Fruit fly (Drosophila melanogaster) whole organism, embryonic: ENCODE results near the gene CG32712.

ENCODE experiments used
- BEAF-32 ChIP-seq: fragments of 200-800 bp; sonication (Bioruptor generic); optimal IDR thresholded peaks from 3 replicates; lab custom pipeline; 2017; ENCODE audit warnings: missing biosample characterization, missing genetic modification characterization, mild to moderate bottlenecking, moderate library complexity, missing genetic modification reagents
- CG10959 ChIP-seq: fragments of 200-800 bp; sonication (Bioruptor generic); IDR thresholded peaks from 2 replicates; pipeline ENCODE4 v1.3.6; 2022; ENCODE audit warnings: missing biosample characterization, missing genetic modification characterization
- CG12744 ChIP-seq: fragments of 200-800 bp; sonication (Bioruptor generic); optimal IDR thresholded peaks from 2 replicates; lab custom pipeline; 2016; ENCODE audit warnings: missing biosample characterization, missing genetic modification characterization
- CG12942 ChIP-seq: fragments of 200-800 bp; sonication (Bioruptor generic); optimal IDR thresholded peaks from 3 replicates; lab custom pipeline; 2016; ENCODE audit warnings: missing biosample characterization, missing genetic modification characterization
- CG15269 ChIP-seq: fragments of 200-800 bp; sonication (Bioruptor generic); optimal IDR thresholded peaks from 2 replicates; lab custom pipeline; 2018; ENCODE audit warnings: missing biosample characterization, mild to moderate bottlenecking, missing genetic modification characterization, moderate library complexity
- CG1603 ChIP-seq: fragments of 200-800 bp; sonication (Bioruptor generic); optimal IDR thresholded peaks from 2 replicates; lab custom pipeline; 2019; ENCODE audit warnings: missing biosample characterization, mild to moderate bottlenecking, missing genetic modification characterization, moderate library complexity
- CG16779 ChIP-seq: fragments of 200-800 bp; sonication (Bioruptor generic); IDR thresholded peaks from 2 replicates; pipeline ENCODE4 v1.3.6; 2022; ENCODE audit warnings: missing biosample characterization, missing genetic modification characterization
- CG17612 ChIP-seq: fragments of 200-800 bp; sonication (Bioruptor generic); IDR thresholded peaks from 2 replicates; pipeline ENCODE4 v1.3.6; 2022; ENCODE audit warnings: missing biosample characterization, missing genetic modification characterization
- CG2712 ChIP-seq: fragments of 200-800 bp; optimal IDR thresholded peaks from 3 replicates; lab custom pipeline; 2019; ENCODE audit warnings: missing biosample characterization, mild to moderate bottlenecking, missing genetic modification characterization, moderate library complexity
- CG31441 ChIP-seq: fragments of 200-800 bp; sonication (Bioruptor generic); IDR thresholded peaks from 2 replicates; pipeline ENCODE4 v1.3.6; 2022; ENCODE audit warnings: missing biosample characterization, missing genetic modification characterization
- CG34224 ChIP-seq: fragments of 200-800 bp; sonication (Bioruptor generic); IDR thresholded peaks from 3 replicates; pipeline ENCODE4 v1.3.6; 2022; ENCODE audit warnings: missing biosample characterization, missing genetic modification characterization; ENCODE audit not compliant: partially characterized antibody
- CG43689 ChIP-seq: fragments of 200-800 bp; sonication (Bioruptor generic); IDR thresholded peaks from 2 replicates; pipeline ENCODE4 v1.3.6; 2022; ENCODE audit warnings: missing biosample characterization, missing genetic modification characterization
- CG4854 ChIP-seq: fragments of 200-800 bp; sonication (Bioruptor generic); optimal IDR thresholded peaks from 2 replicates; lab custom pipeline; 2016; ENCODE audit warnings: missing biosample characterization, missing genetic modification characterization, inconsistent platforms
- CG6689 ChIP-seq: fragments of 200-800 bp; sonication (Bioruptor generic); IDR thresholded peaks from 2 replicates; pipeline ENCODE4 v1.3.6; 2022; ENCODE audit warnings: missing biosample characterization, missing genetic modification characterization
- CG6791 ChIP-seq: fragments of 200-800 bp; sonication (Bioruptor generic); IDR thresholded peaks from 3 replicates; pipeline ENCODE4 v1.3.6; 2022; ENCODE audit warnings: missing biosample characterization, missing genetic modification characterization; ENCODE audit not compliant: partially characterized antibody
- CG7271 ChIP-seq: fragments of 200-800 bp; sonication (Bioruptor generic); optimal IDR thresholded peaks from 2 replicates; lab custom pipeline; 2018; ENCODE audit warnings: missing biosample characterization, mild to moderate bottlenecking, missing genetic modification characterization, moderate library complexity
- CG7357 ChIP-seq: fragments of 200-800 bp; sonication (Bioruptor generic); IDR thresholded peaks from 3 replicates; pipeline ENCODE4 v1.3.6; 2022; ENCODE audit warnings: missing biosample characterization, missing genetic modification characterization
- CG8478 ChIP-seq: fragments of >200 bp; optimal IDR thresholded peaks from 2 replicates; lab custom pipeline; 2018
- CG9609 ChIP-seq: fragments of 200-800 bp; sonication (Bioruptor generic); optimal IDR thresholded peaks from 3 replicates; lab custom pipeline; 2016; ENCODE audit warnings: missing biosample characterization, missing genetic modification characterization
- CoRest ChIP-seq: fragments of 200-800 bp; sonication (Bioruptor generic); optimal IDR thresholded peaks from 3 replicates; lab custom pipeline; 2018; ENCODE audit warnings: missing biosample characterization, mild to moderate bottlenecking, missing genetic modification characterization, moderate library complexity
- Dbx ChIP-seq: fragments of 200-800 bp; sonication (Bioruptor generic); IDR thresholded peaks from 3 replicates; pipeline ENCODE4 v1.3.6; 2022; ENCODE audit warnings: missing biosample characterization, missing genetic modification characterization
- Hand ChIP-seq: fragments of 200-800 bp; sonication (Bioruptor generic); optimal IDR thresholded peaks from 2 replicates; lab custom pipeline; 2017; ENCODE audit warnings: mild to moderate bottlenecking, missing biosample characterization, missing genetic modification reagents, missing genetic modification characterization
- MTF-1 ChIP-seq: fragments of 200-800 bp; sonication (Bioruptor generic); optimal IDR thresholded peaks from 2 replicates; lab custom pipeline; 2018; ENCODE audit warnings: missing biosample characterization, mild to moderate bottlenecking, missing genetic modification characterization, borderline replicate concordance
- Mrtf ChIP-seq: fragments of 200-800 bp; sonication (Bioruptor generic); IDR thresholded peaks from 3 replicates; pipeline ENCODE4 v1.3.6; 2022; ENCODE audit warnings: missing biosample characterization, missing genetic modification characterization
- Neu2 ChIP-seq: fragments of 200-800 bp; sonication (Bioruptor generic); optimal IDR thresholded peaks from 3 replicates; lab custom pipeline; 2016; ENCODE audit warnings: missing biosample characterization, missing genetic modification characterization, borderline replicate concordance
- Scr ChIP-seq: fragments of 200-800 bp; sonication (Bioruptor generic); IDR thresholded peaks from 2 replicates; pipeline ENCODE4 v1.3.6; 2022; ENCODE audit warnings: missing biosample characterization, missing genetic modification characterization; ENCODE audit not compliant: partially characterized antibody
- Sox102F ChIP-seq: fragments of 200-800 bp; sonication (Bioruptor generic); optimal IDR thresholded peaks from 2 replicates; lab custom pipeline; 2018; ENCODE audit warnings: missing biosample characterization, mild to moderate bottlenecking, missing genetic modification characterization, moderate library complexity
- Sry-β ChIP-seq: fragments of 200-800 bp; sonication (Bioruptor generic); optimal IDR thresholded peaks from 2 replicates; lab custom pipeline; 2018; ENCODE audit warnings: missing biosample characterization, mild to moderate bottlenecking, missing genetic modification characterization, moderate library complexity
- abd-A ChIP-seq: fragments of 200-800 bp; sonication (Bioruptor generic); optimal IDR thresholded peaks from 3 replicates; lab custom pipeline; 2019; ENCODE audit warnings: missing biosample characterization, mild to moderate bottlenecking, missing genetic modification characterization, moderate library complexity
- ash1 ChIP-seq: fragments of 200-800 bp; sonication (Bioruptor generic); optimal IDR thresholded peaks from 2 replicates; lab custom pipeline; 2018; ENCODE audit warnings: missing biosample characterization, mild to moderate bottlenecking, missing genetic modification characterization
- br ChIP-seq: fragments of >200 bp; optimal IDR thresholded peaks from 2 replicates; lab custom pipeline; 2017
- crc ChIP-seq: fragments of 200-800 bp; sonication (Bioruptor generic); optimal IDR thresholded peaks from 2 replicates; lab custom pipeline; 2016; ENCODE audit warnings: missing biosample characterization, missing genetic modification characterization
- dpn ChIP-seq, 2 experiments: fragments of 200-800 bp; sonication (Bioruptor generic); optimal IDR thresholded peaks; 3 replicates each; lab custom pipeline; 2016; ENCODE audit warnings: missing biosample characterization in 2 of 2, missing genetic modification characterization in 2 of 2
- emc ChIP-seq: fragments of 200-800 bp; sonication (Bioruptor generic); optimal IDR thresholded peaks from 2 replicates; lab custom pipeline; 2016; ENCODE audit warnings: missing biosample characterization, missing genetic modification characterization
- exex ChIP-seq: fragments of 200-800 bp; sonication (Bioruptor generic); optimal IDR thresholded peaks from 4 replicates; lab custom pipeline; 2018; ENCODE audit warnings: missing biosample characterization, mild to moderate bottlenecking, missing genetic modification characterization, moderate library complexity
- gsb ChIP-seq: fragments of 200-800 bp; sonication (Bioruptor generic); IDR thresholded peaks from 2 replicates; pipeline ENCODE4 v1.3.6; 2022; ENCODE audit warnings: missing biosample characterization, missing genetic modification characterization
- klu ChIP-seq: fragments of 200-800 bp; sonication (Bioruptor generic); IDR thresholded peaks from 2 replicates; pipeline ENCODE4 v1.3.6; 2022; ENCODE audit warnings: missing biosample characterization, missing genetic modification characterization
- mld ChIP-seq: fragments of 200-800 bp; sonication (Bioruptor generic); IDR thresholded peaks from 3 replicates; pipeline ENCODE4 v1.3.6; 2022; ENCODE audit warnings: missing biosample characterization, missing genetic modification characterization; ENCODE audit not compliant: partially characterized antibody
- pan ChIP-seq, 4 experiments: fragments of >200 bp in 3 of 4; fragments of 200-800 bp in 1 of 4; sonication (Bioruptor generic) in 1 of 4; optimal IDR thresholded peaks in 3 of 4; IDR thresholded peaks in 1 of 4; 2 replicates each; pipeline versions ENCODE4 v1.3.6 to Lab custom; 2017 to 2022; ENCODE audit warnings: missing biosample characterization in 2 of 4, missing genetic modification characterization in 2 of 4, mixed read lengths in 1 of 4
- psq ChIP-seq: fragments of 200-800 bp; sonication (Bioruptor generic); optimal IDR thresholded peaks from 2 replicates; lab custom pipeline; 2017; ENCODE audit warnings: missing biosample characterization, missing genetic modification characterization
- row ChIP-seq: fragments of 200-800 bp; sonication (Bioruptor generic); IDR thresholded peaks from 3 replicates; pipeline ENCODE4 v1.3.6; 2022; ENCODE audit warnings: missing biosample characterization, missing genetic modification characterization
- shn ChIP-seq: fragments of 200-800 bp; sonication (Bioruptor generic); optimal IDR thresholded peaks from 3 replicates; lab custom pipeline; 2016; ENCODE audit warnings: missing biosample characterization, missing genetic modification characterization
- sob ChIP-seq: fragments of 200-800 bp; sonication (Bioruptor generic); IDR thresholded peaks from 2 replicates; pipeline ENCODE4 v1.3.6; 2022; ENCODE audit warnings: missing biosample characterization, missing genetic modification characterization
- stwl ChIP-seq: fragments of 200-800 bp; sonication (Bioruptor generic); optimal IDR thresholded peaks from 3 replicates; lab custom pipeline; 2018; ENCODE audit warnings: missing biosample characterization, mild to moderate bottlenecking, missing genetic modification characterization, moderate library complexity
- sug ChIP-seq: fragments of 200-800 bp; optimal IDR thresholded peaks from 2 replicates; lab custom pipeline; 2019; ENCODE audit warnings: missing biosample characterization, mild to moderate bottlenecking, missing genetic modification characterization, moderate library complexity
- tgo ChIP-seq: fragments of 200-800 bp; sonication (Bioruptor generic); IDR thresholded peaks from 3 replicates; pipeline ENCODE4 v1.3.6; 2022; ENCODE audit warnings: missing biosample characterization, missing genetic modification characterization
- trem ChIP-seq: fragments of 200-800 bp; optimal IDR thresholded peaks from 3 replicates; lab custom pipeline; 2019; ENCODE audit warnings: missing biosample characterization, mild to moderate bottlenecking, missing genetic modification characterization, moderate library complexity
- unpg ChIP-seq: fragments of 200-800 bp; sonication (Bioruptor generic); optimal IDR thresholded peaks from 3 replicates; lab custom pipeline; 2018; ENCODE audit warnings: missing biosample characterization, mild to moderate bottlenecking, missing genetic modification characterization, moderate library complexity
- zen2 ChIP-seq: fragments of 200-800 bp; sonication (Bioruptor generic); IDR thresholded peaks from 3 replicates; pipeline ENCODE4 v1.3.6; 2022; ENCODE audit warnings: missing biosample characterization, missing genetic modification characterization; ENCODE audit not compliant: partially characterized antibody

Gene CG32712

dm6 chrX:8464378-8465036 is 30.9 kb upstream of the CG32712 start, which contains the start of gene Sptr (continued):
- peak; percentile 74 for TF ChIP-seq CG16779
- peak; percentile 42 for TF ChIP-seq trem (tag; lab: Kevin White, UChicago)
- TF ChIP-seq CG6689 (GFP tag; lab: Robert Waterston, UW), result peak; percentile 89
- TF ChIP-seq Neu2 (GFP tag; lab: Kevin White, UChicago), result no peak
- TF ChIP-seq Dbx (GFP tag; lab: Robert Waterston, UW), result peak; percentile 91
- TF ChIP-seq zen2 (GFP tag; lab: Robert Waterston, UW), result no peak
- peak; percentile 92 for TF ChIP-seq tgo (GFP tag; lab: Robert Waterston, UW)
- peak; percentile 44; the same call in 1 of the 2 replicates for TF ChIP-seq CG43689
- TF ChIP-seq CG7271 (tag; lab: Kevin White, UChicago), result no peak
- TF ChIP-seq emc (GFP tag; lab: Kevin White, UChicago), result peak; percentile 61
- TF ChIP-seq CoRest (tag; lab: Kevin White, UChicago), result peak; percentile 90
- TF ChIP-seq br (lab: Kevin White, UChicago), result no peak
- peak; percentile 51 for TF ChIP-seq psq (GFP tag; lab: Kevin White, UChicago)
- peak; percentile 69 for TF ChIP-seq exex (tag; lab: Kevin White, UChicago)
- TF ChIP-seq stwl (tag; lab: Kevin White, UChicago), result no peak
- peak; percentile 91 for TF ChIP-seq Hand (GFP tag; lab: Kevin White, UChicago)
- peak; percentile 31; the same call in 1 of the 2 replicates for TF ChIP-seq CG10959
- no peak for TF ChIP-seq CG34224 (GFP tag; lab: Robert Waterston, UW)
- TF ChIP-seq abd-A (tag; lab: Kevin White, UChicago), result peak; percentile 66
- peak; percentile 86 for TF ChIP-seq gsb (GFP tag; lab: Robert Waterston, UW)
- TF ChIP-seq BEAF-32 (GFP tag; lab: Kevin White, UChicago), result no peak
- TF ChIP-seq CG12942 (GFP tag; lab: Kevin White, UChicago), result peak; percentile 74
- TF ChIP-seq dpn (GFP tag; optimal IDR thresholded peaks at IDR 0.05; lab: Kevin White, UChicago), result peak; percentile 85 to 86
- peak; percentile 94 for TF ChIP-seq sob (GFP tag; lab: Robert Waterston, UW)
- TF ChIP-seq CG17612 (GFP tag; lab: Robert Waterston, UW), result peak; percentile 81
- TF ChIP-seq CG31441, result peak; percentile 86
- no peak for TF ChIP-seq CG6791 (GFP tag; lab: Robert Waterston, UW)
- TF ChIP-seq CG12744 (GFP tag; lab: Kevin White, UChicago), result peak; percentile 68
- no peak for TF ChIP-seq mld
- peak; percentile 87 for TF ChIP-seq sug (tag; lab: Kevin White, UChicago)
- peak; percentile 72 for TF ChIP-seq CG4854 (GFP tag; lab: Kevin White, UChicago)
- TF ChIP-seq unpg (GFP tag; lab: Kevin White, UChicago), result peak; percentile 92
- peak; percentile 51 for TF ChIP-seq MTF-1 (GFP tag; lab: Kevin White, UChicago)
- peak; percentile 81 for TF ChIP-seq klu (GFP tag; lab: Robert Waterston, UW)
- peak; percentile 80 for TF ChIP-seq CG2712 (tag; lab: Kevin White, UChicago)
- TF ChIP-seq pan (optimal IDR thresholded peaks at IDR 0.05; lab: Kevin White, UChicago), result no peak
- TF ChIP-seq pan (GFP tag; optimal IDR thresholded peaks at IDR 0.05 in 1 of 2, IDR thresholded peaks at IDR 0.05 in 1 of 2), result peak in 1 of 2 experiments; percentile 94
- TF ChIP-seq Mrtf (GFP tag; lab: Robert Waterston, UW), result peak; percentile 89
- TF ChIP-seq Scr (GFP tag; lab: Robert Waterston, UW), result no peak
- peak; percentile 86 for TF ChIP-seq Sox102F (GFP tag; lab: Kevin White, UChicago)
- TF ChIP-seq ash1, result peak; percentile 23
- peak; percentile 56 for TF ChIP-seq crc (GFP tag; lab: Kevin White, UChicago)
- TF ChIP-seq Sry-β, result no peak
- peak; percentile 92 for TF ChIP-seq CG15269 (tag; lab: Kevin White, UChicago)
- peak; percentile 47 for TF ChIP-seq CG9609
- peak; percentile 23 for TF ChIP-seq shn (GFP tag; lab: Kevin White, UChicago)
- peak; percentile 95 for TF ChIP-seq row
- TF ChIP-seq CG8478 (lab: Kevin White, UChicago), result no peak
- TF ChIP-seq CG1603 (tag; lab: Kevin White, UChicago), result peak; percentile 63
- TF ChIP-seq CG7357 (GFP tag; lab: Robert Waterston, UW), result peak; percentile 73
